Worm (Caenorhabditis elegans): ENCODE data around the gene gdi-1.

Gene gdi-1

ce11 chrIV:14764719-14765173 lies 27.9 kb downstream of the gdi-1 start (continued):
- TF ChIP-seq cebp-1 (GFP tag; IDR thresholded peaks at IDR 0.05), result no peak
- no peak for TF ChIP-seq cebp-1 (tag; optimal IDR thresholded peaks at IDR 0.05)
- TF ChIP-seq F23B12.7 (tag; optimal IDR thresholded peaks at IDR 0.05; ENCODE audit: insufficient read depth), result peak; percentile 38
- peak; percentile 100 for TF ChIP-seq madf-6 (GFP tag; IDR thresholded peaks at IDR 0.05)
- no peak for TF ChIP-seq F57C9.4 (tag; optimal IDR thresholded peaks at IDR 0.05)
- no peak for TF ChIP-seq F10E7.11 (tag; optimal IDR thresholded peaks at IDR 0.05)
- TF ChIP-seq let-607 (tag; optimal IDR thresholded peaks at IDR 0.05), result no peak
- TF ChIP-seq athp-1 (tag; optimal IDR thresholded peaks at IDR 0.05), result peak; percentile 21
- no peak for TF ChIP-seq lin-35 (GFP tag; optimal IDR thresholded peaks at IDR 0.05)
- TF ChIP-seq C06A6.2 (GFP tag; conservative IDR thresholded peaks at IDR 0.05), result no peak
- no peak for TF ChIP-seq hlh-26 (GFP tag; conservative IDR thresholded peaks at IDR 0.05)
- peak; percentile 67 for TF ChIP-seq zfh-2 (GFP tag; conservative IDR thresholded peaks at IDR 0.05)
- peak; percentile 71 for TF ChIP-seq F49E8.2 (tag; optimal IDR thresholded peaks at IDR 0.05; ENCODE audit: insufficient read depth)
- TF ChIP-seq lin-40 (tag; optimal IDR thresholded peaks at IDR 0.05), result no peak
- TF ChIP-seq K11D2.4 (GFP tag; IDR thresholded peaks at IDR 0.05), result 0 out of 2 replicates have a peak, but pooled peaks have one; percentile 43
- no peak for TF ChIP-seq mxl-1 (tag; optimal IDR thresholded peaks at IDR 0.05)
- TF ChIP-seq Y56A3A.18 (GFP tag; IDR thresholded peaks at IDR 0.05), result 0 out of 2 replicates have a peak, but pooled peaks have one; percentile 26
- peak; percentile 96 for TF ChIP-seq lsl-1 (GFP tag; optimal IDR thresholded peaks at IDR 0.05)
- peak; percentile 57 for TF ChIP-seq hsf-1 (GFP tag; IDR thresholded peaks at IDR 0.05)
- TF ChIP-seq tbx-9 (tag; optimal IDR thresholded peaks at IDR 0.05; ENCODE audit: borderline replicate concordance), result no peak
- no peak for TF ChIP-seq nfya-1 (tag; optimal IDR thresholded peaks at IDR 0.05; ENCODE audit: borderline replicate concordance, insufficient read depth)
- no peak for TF ChIP-seq nhr-80 (tag; optimal IDR thresholded peaks at IDR 0.05)
- TF ChIP-seq egrh-3 (GFP tag; IDR thresholded peaks at IDR 0.05), result no peak
- no peak for TF ChIP-seq zim-3 (tag; optimal IDR thresholded peaks at IDR 0.05)
- peak; percentile 63; the same call in 1 of the 2 replicates for TF ChIP-seq ceh-91 (GFP tag; IDR thresholded peaks at IDR 0.05)
- peak; percentile 95 for TF ChIP-seq snpc-3.4 (tag; optimal IDR thresholded peaks at IDR 0.05)
- TF ChIP-seq ZK185.1 (tag; optimal IDR thresholded peaks at IDR 0.05; ENCODE audit: poor library complexity, severe bottlenecking), result no peak
- TF ChIP-seq B0035.1 (tag; optimal IDR thresholded peaks at IDR 0.05), result no peak
- TF ChIP-seq rpc-1 (optimal IDR thresholded peaks at IDR 0.05), result no peak
- TF ChIP-seq rpc-1 (tag; optimal IDR thresholded peaks at IDR 0.05), result peak; percentile 7
- no peak for TF ChIP-seq atf-7 (tag; optimal IDR thresholded peaks at IDR 0.05)
- 0 out of 2 replicates have a peak, but pooled peaks have one; percentile 3 for TF ChIP-seq ztf-25 (GFP tag; IDR thresholded peaks at IDR 0.05)
- no peak for TF ChIP-seq F37B4.10 (GFP tag; IDR thresholded peaks at IDR 0.05)
- no peak for TF ChIP-seq mel-28 (tag; optimal IDR thresholded peaks at IDR 0.05; ENCODE audit: borderline replicate concordance)
- TF ChIP-seq B0261.1 (tag; optimal IDR thresholded peaks at IDR 0.05), result no peak
- TF ChIP-seq pha-4 (tag; optimal IDR thresholded peaks at IDR 0.05), result no peak
- TF ChIP-seq snpc-4 (GFP tag; optimal IDR thresholded peaks at IDR 0.05), result peak; percentile 97
- peak; percentile 95 to 99 (median 98) for TF ChIP-seq snpc-4 (tag; optimal IDR thresholded peaks at IDR 0.05)
- TF ChIP-seq C17E4.6 (GFP tag; IDR thresholded peaks at IDR 0.05), result peak; percentile 42; the same call in 1 of the 2 replicates
- no peak for TF ChIP-seq ztf-3 (GFP tag; optimal IDR thresholded peaks at IDR 0.05)
- TF ChIP-seq B0336.3 (GFP tag; IDR thresholded peaks at IDR 0.05), result peak; percentile 91
- TF ChIP-seq T26A5.8 (tag; optimal IDR thresholded peaks at IDR 0.05), result no peak
- TF ChIP-seq somi-1 (GFP tag; optimal IDR thresholded peaks at IDR 0.05), result no peak
- TF ChIP-seq him-1 (tag; optimal IDR thresholded peaks at IDR 0.05), result peak; percentile 74
- TF ChIP-seq aptf-3 (GFP tag; IDR thresholded peaks at IDR 0.05), result no peak
- TF ChIP-seq F52B5.7 (tag; optimal IDR thresholded peaks at IDR 0.05), result no peak
- peak; percentile 70 for TF ChIP-seq lin-54 (GFP tag; optimal IDR thresholded peaks at IDR 0.05)
- no peak for TF ChIP-seq nhr-179 (tag; optimal IDR thresholded peaks at IDR 0.05)
- TF ChIP-seq unc-62 (GFP tag; optimal IDR thresholded peaks at IDR 0.05), result no peak

Measured in whole organism, young adult.